Fruit fly (Drosophila melanogaster) whole organism, embryonic: Measurements from ENCODE around the gene Pgm1.

Source experiments
- BEAF-32 ChIP-seq: fragments of 200-800 bp; sonication (Bioruptor generic); optimal IDR thresholded peaks from 3 replicates; lab custom pipeline; 2017; ENCODE audit warnings: missing biosample characterization, missing genetic modification characterization, mild to moderate bottlenecking, moderate library complexity, missing genetic modification reagents
- BtbVII ChIP-seq: fragments of 200-800 bp; sonication (Bioruptor generic); optimal IDR thresholded peaks from 3 replicates; lab custom pipeline; 2017; ENCODE audit warnings: missing biosample characterization, mild to moderate bottlenecking, missing genetic modification characterization
- CG11504 ChIP-seq: fragments of 200-800 bp; sonication (Bioruptor generic); optimal IDR thresholded peaks from 3 replicates; lab custom pipeline; 2019; ENCODE audit warnings: missing biosample characterization, mild to moderate bottlenecking, missing genetic modification characterization, moderate library complexity
- CG12942 ChIP-seq: fragments of 200-800 bp; sonication (Bioruptor generic); optimal IDR thresholded peaks from 3 replicates; lab custom pipeline; 2016; ENCODE audit warnings: missing biosample characterization, missing genetic modification characterization
- CG13894 ChIP-seq: fragments of 200-800 bp; sonication (Bioruptor generic); optimal IDR thresholded peaks from 3 replicates; lab custom pipeline; 2018; ENCODE audit warnings: missing biosample characterization, mild to moderate bottlenecking, missing genetic modification characterization, moderate library complexity
- CG15479 ChIP-seq: fragments of 200-800 bp; sonication (Bioruptor generic); optimal IDR thresholded peaks from 3 replicates; lab custom pipeline; 2019; ENCODE audit warnings: missing biosample characterization, mild to moderate bottlenecking, missing genetic modification characterization, moderate library complexity
- CG15514 ChIP-seq: fragments of 200-800 bp; sonication (Bioruptor generic); optimal IDR thresholded peaks from 3 replicates; lab custom pipeline; 2017; ENCODE audit warnings: missing biosample characterization, missing genetic modification characterization, mild to moderate bottlenecking, moderate library complexity, missing genetic modification reagents
- CG16813 ChIP-seq: fragments of 200-800 bp; sonication (Bioruptor generic); IDR thresholded peaks from 3 replicates; pipeline ENCODE4 v1.3.6; 2022; ENCODE audit warnings: missing biosample characterization, missing genetic modification characterization; ENCODE audit not compliant: partially characterized antibody
- CG17359 ChIP-seq: fragments of 200-800 bp; sonication (Bioruptor generic); optimal IDR thresholded peaks from 3 replicates; lab custom pipeline; 2018; ENCODE audit warnings: missing biosample characterization, mild to moderate bottlenecking, missing genetic modification characterization, moderate library complexity
- CG17385 ChIP-seq: fragments of 200-800 bp; sonication (Bioruptor generic); optimal IDR thresholded peaks from 3 replicates; lab custom pipeline; 2018; ENCODE audit warnings: missing biosample characterization, mild to moderate bottlenecking, missing genetic modification characterization
- CG17802 ChIP-seq: fragments of 200-800 bp; sonication (Bioruptor generic); optimal IDR thresholded peaks from 2 replicates; lab custom pipeline; 2018; ENCODE audit warnings: missing biosample characterization, mild to moderate bottlenecking, missing genetic modification characterization, moderate library complexity
- CG17912 ChIP-seq: fragments of 200-800 bp; sonication (Bioruptor generic); optimal IDR thresholded peaks from 2 replicates; lab custom pipeline; 2018; ENCODE audit warnings: missing biosample characterization, mild to moderate bottlenecking, missing genetic modification characterization
- CG18476 ChIP-seq: fragments of 200-800 bp; sonication (Bioruptor generic); optimal IDR thresholded peaks from 2 replicates; lab custom pipeline; 2016; ENCODE audit warnings: missing biosample characterization, mild to moderate bottlenecking, missing genetic modification characterization
- CG2202 ChIP-seq: fragments of 200-800 bp; sonication (Bioruptor generic); optimal IDR thresholded peaks from 2 replicates; lab custom pipeline; 2018; ENCODE audit warnings: missing biosample characterization, mild to moderate bottlenecking, missing genetic modification characterization
- CG2712 ChIP-seq: fragments of 200-800 bp; optimal IDR thresholded peaks from 3 replicates; lab custom pipeline; 2019; ENCODE audit warnings: missing biosample characterization, mild to moderate bottlenecking, missing genetic modification characterization, moderate library complexity
- CG2889 ChIP-seq: fragments of 200-800 bp; sonication (Bioruptor generic); IDR thresholded peaks from 3 replicates; pipeline ENCODE4 v1.3.6; 2022; ENCODE audit warnings: missing biosample characterization, missing genetic modification characterization
- CG3163 ChIP-seq: fragments of 200-800 bp; sonication (Bioruptor generic); optimal IDR thresholded peaks from 3 replicates; lab custom pipeline; 2016; ENCODE audit warnings: missing biosample characterization, missing genetic modification characterization
- CG3281 ChIP-seq: fragments of 200-800 bp; sonication (Bioruptor generic); optimal IDR thresholded peaks from 3 replicates; lab custom pipeline; 2017; ENCODE audit warnings: missing biosample characterization, mild to moderate bottlenecking, missing genetic modification characterization
- CG3995 ChIP-seq: fragments of 200-800 bp; sonication (Bioruptor generic); optimal IDR thresholded peaks from 3 replicates; lab custom pipeline; 2016; ENCODE audit warnings: missing biosample characterization, missing genetic modification characterization
- CG9797 ChIP-seq: fragments of 200-800 bp; sonication (Bioruptor generic); optimal IDR thresholded peaks from 3 replicates; lab custom pipeline; 2018; ENCODE audit warnings: missing biosample characterization, mild to moderate bottlenecking, missing genetic modification characterization
- Chrac-16 ChIP-seq: fragments of 200-800 bp; sonication (Bioruptor generic); optimal IDR thresholded peaks from 3 replicates; lab custom pipeline; 2016; ENCODE audit warnings: missing biosample characterization, missing genetic modification characterization
- Dp ChIP-seq: fragments of 200-800 bp; sonication (Bioruptor generic); optimal IDR thresholded peaks from 2 replicates; lab custom pipeline; 2018; ENCODE audit warnings: missing biosample characterization, mild to moderate bottlenecking, missing genetic modification characterization, moderate library complexity
- Fer2 ChIP-seq: fragments of 200-800 bp; sonication (Bioruptor generic); optimal IDR thresholded peaks from 2 replicates; lab custom pipeline; 2018; ENCODE audit warnings: missing biosample characterization, mild to moderate bottlenecking, missing genetic modification characterization, moderate library complexity
- Hsf ChIP-seq: fragments of 200-800 bp; sonication (Bioruptor generic); optimal IDR thresholded peaks from 3 replicates; lab custom pipeline; 2016; ENCODE audit warnings: missing biosample characterization, missing genetic modification characterization
- Lhr ChIP-seq: fragments of 200-800 bp; sonication (Bioruptor generic); optimal IDR thresholded peaks from 3 replicates; lab custom pipeline; 2017; ENCODE audit warnings: mild to moderate bottlenecking, missing biosample characterization, missing genetic modification reagents, missing genetic modification characterization
- Lpt ChIP-seq: fragments of >200 bp; optimal IDR thresholded peaks from 2 replicates; lab custom pipeline; 2018; ENCODE audit warnings: missing biosample characterization, missing genetic modification characterization
- Mad ChIP-seq: fragments of 200-800 bp; sonication (Bioruptor generic); optimal IDR thresholded peaks from 2 replicates; lab custom pipeline; 2016; ENCODE audit warnings: missing biosample characterization, missing genetic modification characterization
- Med ChIP-seq: fragments of 200-800 bp; sonication (Bioruptor generic); peaks from one replicate; lab custom pipeline; 2016; ENCODE audit warnings: missing biosample characterization, missing genetic modification characterization, mild to moderate bottlenecking, inconsistent platforms, moderate library complexity
- Xbp1 ChIP-seq: fragments of 200-800 bp; sonication (Bioruptor generic); optimal IDR thresholded peaks from 3 replicates; lab custom pipeline; 2016; ENCODE audit warnings: missing biosample characterization, mild to moderate bottlenecking, missing genetic modification characterization
- bowl ChIP-seq: fragments of 200-800 bp; sonication (Bioruptor generic); IDR thresholded peaks from 2 replicates; pipeline ENCODE4 v1.3.6; 2022; ENCODE audit warnings: missing biosample characterization, missing genetic modification characterization
- bsh ChIP-seq, 2 experiments: fragments of 200-800 bp; sonication (Bioruptor generic); optimal IDR thresholded peaks; 2 replicates each; lab custom pipeline; 2017 to 2018; ENCODE audit warnings: mild to moderate bottlenecking in 2 of 2, missing biosample characterization in 2 of 2, missing genetic modification characterization in 2 of 2, moderate library complexity in 1 of 2
- cas ChIP-seq: fragments of 200-800 bp; sonication (Bioruptor generic); IDR thresholded peaks from 2 replicates; pipeline ENCODE4 v1.3.6; 2022; ENCODE audit warnings: missing biosample characterization, missing genetic modification characterization
- cwo ChIP-seq: fragments of 200-800 bp; sonication (Bioruptor generic); optimal IDR thresholded peaks from 3 replicates; lab custom pipeline; 2017; ENCODE audit warnings: missing biosample characterization, missing genetic modification characterization, mild to moderate bottlenecking, moderate library complexity, missing genetic modification reagents
- emc ChIP-seq: fragments of 200-800 bp; sonication (Bioruptor generic); optimal IDR thresholded peaks from 2 replicates; lab custom pipeline; 2016; ENCODE audit warnings: missing biosample characterization, missing genetic modification characterization
- en ChIP-seq: fragments of 200-800 bp; sonication (Bioruptor generic); optimal IDR thresholded peaks from 2 replicates; lab custom pipeline; 2016; ENCODE audit warnings: missing biosample characterization, missing genetic modification characterization
- gro ChIP-seq: fragments of 200-800 bp; sonication (Bioruptor generic); optimal IDR thresholded peaks from 2 replicates; lab custom pipeline; 2016; ENCODE audit warnings: missing biosample characterization, missing genetic modification characterization
- hkb ChIP-seq, 2 experiments: fragments of 200-800 bp in 1 of 2; fragments of >200 bp in 1 of 2; sonication (Bioruptor generic) in 1 of 2; IDR thresholded peaks in 1 of 2; optimal IDR thresholded peaks in 1 of 2; 2 replicates each; pipeline versions ENCODE4 v1.3.6 to Lab custom; 2017 to 2022; ENCODE audit warnings: missing biosample characterization in 1 of 2, missing genetic modification characterization in 1 of 2
- jumu ChIP-seq: fragments of 200-800 bp; sonication (Bioruptor generic); optimal IDR thresholded peaks from 3 replicates; lab custom pipeline; 2016; ENCODE audit warnings: missing biosample characterization, missing genetic modification characterization
- kah ChIP-seq: fragments of 200-800 bp; sonication (Bioruptor generic); optimal IDR thresholded peaks from 2 replicates; lab custom pipeline; 2018; ENCODE audit warnings: missing biosample characterization, mild to moderate bottlenecking, missing genetic modification characterization
- kni ChIP-seq: fragments of 200-800 bp; sonication (Bioruptor generic); optimal IDR thresholded peaks from 3 replicates; lab custom pipeline; 2017; ENCODE audit warnings: mild to moderate bottlenecking, missing biosample characterization, missing genetic modification reagents, missing genetic modification characterization
- lilli ChIP-seq: fragments of 200-800 bp; sonication (Bioruptor generic); optimal IDR thresholded peaks from 3 replicates; lab custom pipeline; 2016; ENCODE audit warnings: missing biosample characterization, missing genetic modification characterization
- nmo ChIP-seq: fragments of 200-800 bp; sonication (Bioruptor generic); optimal IDR thresholded peaks from 2 replicates; lab custom pipeline; 2018; ENCODE audit warnings: missing biosample characterization, mild to moderate bottlenecking, missing genetic modification characterization, moderate library complexity
- phol ChIP-seq: fragments of 200-800 bp; sonication (Bioruptor generic); optimal IDR thresholded peaks from 3 replicates; lab custom pipeline; 2018; ENCODE audit warnings: missing biosample characterization, mild to moderate bottlenecking, missing genetic modification characterization, moderate library complexity
- ro ChIP-seq: fragments of 200-800 bp; sonication (Bioruptor generic); IDR thresholded peaks from 2 replicates; pipeline ENCODE4 v1.3.6; 2022; ENCODE audit warnings: missing biosample characterization, missing genetic modification characterization
- row ChIP-seq: fragments of 200-800 bp; sonication (Bioruptor generic); IDR thresholded peaks from 3 replicates; pipeline ENCODE4 v1.3.6; 2022; ENCODE audit warnings: missing biosample characterization, missing genetic modification characterization
- scrt ChIP-seq: fragments of 200-800 bp; sonication (Bioruptor generic); optimal IDR thresholded peaks from 2 replicates; lab custom pipeline; 2018; ENCODE audit warnings: missing biosample characterization, mild to moderate bottlenecking, missing genetic modification characterization, moderate library complexity
- stwl ChIP-seq: fragments of 200-800 bp; sonication (Bioruptor generic); optimal IDR thresholded peaks from 3 replicates; lab custom pipeline; 2018; ENCODE audit warnings: missing biosample characterization, mild to moderate bottlenecking, missing genetic modification characterization, moderate library complexity
- toy ChIP-seq: fragments of 200-800 bp; sonication (Bioruptor generic); IDR thresholded peaks from 2 replicates; pipeline ENCODE4 v1.3.6; 2022; ENCODE audit warnings: missing biosample characterization, missing genetic modification characterization
- unc-4 ChIP-seq: fragments of 200-800 bp; sonication (Bioruptor generic); IDR thresholded peaks from 2 replicates; pipeline ENCODE4 v1.3.6; 2022; ENCODE audit warnings: missing biosample characterization, missing genetic modification characterization; ENCODE audit not compliant: partially characterized antibody
- usp ChIP-seq: fragments of >200 bp; optimal IDR thresholded peaks from 2 replicates; lab custom pipeline; 2017; ENCODE audit warnings: missing biosample characterization, missing genetic modification characterization

Gene Pgm1

DNA sequence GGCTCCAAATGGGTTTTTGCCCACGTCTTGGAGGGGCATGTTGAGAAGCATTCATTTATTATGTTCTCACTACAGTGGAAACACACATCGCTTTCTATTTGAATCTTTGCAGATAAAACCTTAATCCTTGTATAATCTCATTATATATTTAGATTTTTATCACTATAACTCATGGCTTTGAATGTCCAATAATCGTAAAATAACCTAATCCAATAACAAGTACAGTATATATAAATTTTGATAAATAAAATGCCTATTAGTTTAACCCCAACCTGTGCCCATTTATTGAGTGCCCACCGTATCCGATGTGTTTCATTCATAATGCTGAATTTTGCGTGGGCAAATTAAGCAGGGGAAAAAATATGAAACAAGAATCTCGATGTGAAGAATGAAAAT, 18.2 kb upstream of the Pgm1 start (continued):
- TF ChIP-seq bowl (GFP tag; lab: Robert Waterston, UW), result no peak
- TF ChIP-seq scrt (GFP tag; lab: Kevin White, UChicago), result no peak
- peak; percentile 53 for TF ChIP-seq CG3281 (GFP tag; lab: Kevin White, UChicago)
- TF ChIP-seq gro (GFP tag; lab: Kevin White, UChicago), result no peak
- TF ChIP-seq CG17385 (GFP tag; lab: Kevin White, UChicago), result peak; percentile 21
- no peak for TF ChIP-seq bsh (GFP tag; optimal IDR thresholded peaks at IDR 0.05; lab: Kevin White, UChicago)
- TF ChIP-seq CG3163 (GFP tag; lab: Kevin White, UChicago), result no peak
- TF ChIP-seq row (GFP tag; lab: Robert Waterston, UW), result peak; percentile 79
- TF ChIP-seq BEAF-32 (GFP tag; lab: Kevin White, UChicago), result no peak
- TF ChIP-seq usp, result no peak
- peak; percentile 45 for TF ChIP-seq CG13894 (tag; lab: Kevin White, UChicago)
- no peak for TF ChIP-seq CG2202 (tag; lab: Kevin White, UChicago)
- TF ChIP-seq Med (GFP tag; lab: Kevin White, UChicago), result peak; percentile 56
- peak; percentile 21 for TF ChIP-seq Xbp1
- no peak for TF ChIP-seq kni (GFP tag; lab: Kevin White, UChicago)
- no peak for TF ChIP-seq CG9797 (GFP tag; lab: Kevin White, UChicago)
- TF ChIP-seq toy (GFP tag; lab: Robert Waterston, UW), result no peak
- TF ChIP-seq CG17359 (tag; lab: Kevin White, UChicago), result peak; percentile 18
- peak; percentile 1 for TF ChIP-seq CG18476
- 0 out of 2 replicates have a peak, but pooled peaks have one; percentile 43 for TF ChIP-seq cas (GFP tag; lab: Robert Waterston, UW)
- no peak for TF ChIP-seq ro
- no peak for TF ChIP-seq CG11504 (tag; lab: Kevin White, UChicago)
- no peak for TF ChIP-seq CG17802 (tag; lab: Kevin White, UChicago)
- TF ChIP-seq Dp (GFP tag; lab: Kevin White, UChicago), result no peak
- no peak for TF ChIP-seq Mad (GFP tag; lab: Kevin White, UChicago)
- TF ChIP-seq CG3995, result no peak
- TF ChIP-seq lilli, result peak; percentile 36
- peak; percentile 14 for TF ChIP-seq phol (tag; lab: Kevin White, UChicago)
- no peak for TF ChIP-seq Lpt (GFP tag; lab: Kevin White, UChicago)
- peak; percentile 43 for TF ChIP-seq CG2712 (tag; lab: Kevin White, UChicago)
- TF ChIP-seq Chrac-16 (GFP tag; lab: Kevin White, UChicago), result no peak
- no peak for TF ChIP-seq en (GFP tag; lab: Kevin White, UChicago)
- no peak for TF ChIP-seq CG2889 (GFP tag; lab: Robert Waterston, UW)
- no peak for TF ChIP-seq CG17912 (GFP tag; lab: Kevin White, UChicago)
- TF ChIP-seq Fer2 (tag; lab: Kevin White, UChicago), result peak; percentile 19
- TF ChIP-seq CG12942, result no peak
- TF ChIP-seq CG15479 (GFP tag; lab: Kevin White, UChicago), result no peak
- TF ChIP-seq jumu (GFP tag; lab: Kevin White, UChicago), result no peak
- TF ChIP-seq Lhr (GFP tag; lab: Kevin White, UChicago), result no peak
- TF ChIP-seq emc (GFP tag; lab: Kevin White, UChicago), result no peak
- no peak for TF ChIP-seq unc-4
- TF ChIP-seq stwl (tag; lab: Kevin White, UChicago), result no peak
- TF ChIP-seq cwo (GFP tag; lab: Kevin White, UChicago), result peak; percentile 16
- no peak for TF ChIP-seq hkb (optimal IDR thresholded peaks at IDR 0.05; lab: Kevin White, UChicago)
- TF ChIP-seq hkb (GFP tag; IDR thresholded peaks at IDR 0.05; lab: Robert Waterston, UW), result no peak
- peak; percentile 4 for TF ChIP-seq CG15514 (GFP tag; lab: Kevin White, UChicago)
- TF ChIP-seq kah (GFP tag; lab: Kevin White, UChicago), result no peak
- TF ChIP-seq BtbVII (GFP tag; lab: Kevin White, UChicago), result no peak
- no peak for TF ChIP-seq CG16813 (GFP tag; lab: Robert Waterston, UW)
- peak; percentile 23 for TF ChIP-seq Hsf (GFP tag; lab: Kevin White, UChicago)
- peak; percentile 14 for TF ChIP-seq nmo (GFP tag; lab: Kevin White, UChicago)
